Worm (Caenorhabditis elegans) whole organism, L4 larva: ENCODE measurements around the gene arx-5.

Experiments used
- F37D6.2 ChIP-seq: sonication (generic microtip); optimal IDR thresholded peaks from 2 replicates; lab custom pipeline; 2016; ENCODE audit warnings: mild to moderate bottlenecking, missing genetic modification characterization, missing compliant biosample characterization
- F44E2.7 ChIP-seq: fragments of 200-800 bp; sonication (Bioruptor generic); IDR thresholded peaks from 2 replicates; pipeline ENCODE4 v2.1.2; 2022; ENCODE audit warnings: missing genetic modification characterization, missing compliant biosample characterization
- F49E8.2 ChIP-seq: sonication (generic microtip); optimal IDR thresholded peaks from 2 replicates; lab custom pipeline; 2016; ENCODE audit warnings: missing compliant biosample characterization, mild to moderate bottlenecking, missing genetic modification characterization, borderline replicate concordance
- Y105C5A.15 ChIP-seq: fragments of 200-800 bp; sonication (Bioruptor generic); IDR thresholded peaks from 2 replicates; pipeline ENCODE4 v1.3.6; 2022; ENCODE audit warnings: missing genetic modification characterization, missing compliant biosample characterization
- Y48G9A.11 ChIP-seq: fragments of 200-800 bp; sonication (Bioruptor generic); IDR thresholded peaks from 2 replicates; pipeline ENCODE4 v1.3.6; 2022; ENCODE audit warnings: missing genetic modification reagents, missing genetic modification characterization, missing compliant biosample characterization
- aha-1 ChIP-seq: fragments of 150-350 bp; peaks from one replicate; lab custom pipeline; 2014; ENCODE audit warnings: missing biosample characterization, missing genetic modification characterization
- ama-1 ChIP-seq: fragments of 150-350 bp; optimal IDR thresholded peaks from 2 replicates; lab custom pipeline; 2014; ENCODE audit warnings: inconsistent platforms, mixed read lengths
- ceh-32 ChIP-seq: sonication (generic microtip); optimal IDR thresholded peaks from 2 replicates; lab custom pipeline; 2016; ENCODE audit warnings: mild to moderate bottlenecking, missing genetic modification characterization, missing compliant biosample characterization; ENCODE audit not compliant: poor library complexity
- ces-1 ChIP-seq: fragments of 150-350 bp; sonication (generic microtip); optimal IDR thresholded peaks from 4 replicates; lab custom pipeline; 2014; ENCODE audit warnings: missing biosample characterization, missing genetic modification reagents, missing genetic modification characterization
- cey-2 ChIP-seq: sonication (generic microtip); optimal IDR thresholded peaks from 3 replicates; lab custom pipeline; 2017; ENCODE audit warnings: missing genetic modification characterization, mild to moderate bottlenecking, missing compliant biosample characterization, antibody characterized with exemption, borderline replicate concordance; ENCODE audit not compliant: insufficient read depth
- daf-12 ChIP-seq: fragments of 150-350 bp; optimal IDR thresholded peaks from 2 replicates; lab custom pipeline; 2014; ENCODE audit warnings: missing biosample characterization, missing genetic modification reagents, missing genetic modification characterization
- dmd-6 ChIP-seq: fragments of 200-800 bp; sonication (Bioruptor generic); IDR thresholded peaks from 2 replicates; pipeline ENCODE4 v1.3.6; 2022; ENCODE audit warnings: missing genetic modification reagents, missing genetic modification characterization, missing compliant biosample characterization
- dmd-8 ChIP-seq: fragments of 200-800 bp; sonication (Bioruptor generic); IDR thresholded peaks from 2 replicates; pipeline ENCODE4 v1.3.6; 2022; ENCODE audit warnings: missing genetic modification characterization, missing compliant biosample characterization
- dpl-1 ChIP-seq: fragments of 150-350 bp; optimal IDR thresholded peaks from 2 replicates; lab custom pipeline; 2014; ENCODE audit warnings: missing biosample characterization, missing genetic modification reagents, missing genetic modification characterization
- dve-1 ChIP-seq: sonication (generic microtip); optimal IDR thresholded peaks from 2 replicates; lab custom pipeline; 2017; ENCODE audit warnings: antibody characterized with exemption, mild to moderate bottlenecking, missing genetic modification characterization, missing compliant biosample characterization; ENCODE audit not compliant: insufficient read depth
- egl-27 ChIP-seq: sonication (generic microtip); optimal IDR thresholded peaks from 3 replicates; lab custom pipeline; 2017; ENCODE audit warnings: missing biosample characterization, missing genetic modification reagents, missing genetic modification characterization
- fkh-10 ChIP-seq: fragments of 150-350 bp; optimal IDR thresholded peaks from 2 replicates; lab custom pipeline; 2014; ENCODE audit warnings: missing biosample characterization, missing genetic modification reagents, missing genetic modification characterization
- fos-1 ChIP-seq: fragments of 150-350 bp; optimal IDR thresholded peaks from 2 replicates; lab custom pipeline; 2014; ENCODE audit warnings: missing biosample characterization, missing genetic modification characterization
- gei-8 ChIP-seq: fragments of 200-800 bp; sonication (Bioruptor generic); optimal IDR thresholded peaks from 2 replicates; lab custom pipeline; 2018; ENCODE audit warnings: mild to moderate bottlenecking, missing genetic modification characterization, missing compliant biosample characterization
- hif-1 ChIP-seq, 2 experiments: sonication (generic microtip); optimal IDR thresholded peaks; 2 replicates each; lab custom pipeline; 2016 to 2017; ENCODE audit warnings: missing compliant biosample characterization in 2 of 2, missing genetic modification characterization in 2 of 2, missing genetic modification reagents in 2 of 2, missing genotype in 2 of 2, mild to moderate bottlenecking in 1 of 2
- hlh-11 ChIP-seq: fragments of 200-800 bp; sonication (Bioruptor generic); optimal IDR thresholded peaks from 2 replicates; lab custom pipeline; 2018; ENCODE audit warnings: mild to moderate bottlenecking, missing genetic modification characterization, missing compliant biosample characterization
- lin-13 ChIP-seq: fragments of 150-350 bp; optimal IDR thresholded peaks from 2 replicates; lab custom pipeline; 2014; ENCODE audit warnings: missing biosample characterization, missing genetic modification reagents, missing genetic modification characterization
- lin-29 ChIP-seq: fragments of 200-800 bp; sonication (Bioruptor generic); IDR thresholded peaks from 2 replicates; pipeline ENCODE4 v1.3.6; 2022; ENCODE audit warnings: missing genetic modification reagents, missing genetic modification characterization, missing compliant biosample characterization
- lin-39 ChIP-seq: fragments of 150-350 bp; optimal IDR thresholded peaks from 2 replicates; lab custom pipeline; 2014; ENCODE audit warnings: missing biosample characterization, missing genetic modification reagents, missing genetic modification characterization
- mep-1 ChIP-seq: fragments of 150-350 bp; sonication (generic microtip); optimal IDR thresholded peaks from 3 replicates; lab custom pipeline; 2014; ENCODE audit warnings: missing biosample characterization, missing genetic modification characterization
- mes-2 ChIP-seq: sonication (generic microtip); optimal IDR thresholded peaks from 2 replicates; lab custom pipeline; 2016; ENCODE audit warnings: missing genotype, mild to moderate bottlenecking, missing genetic modification characterization, missing compliant biosample characterization; ENCODE audit not compliant: poor library complexity, severe bottlenecking
- mxl-3 ChIP-seq: fragments of 200-800 bp; sonication (Bioruptor generic); optimal IDR thresholded peaks from 2 replicates; lab custom pipeline; 2018; ENCODE audit warnings: mild to moderate bottlenecking, missing genetic modification characterization, missing compliant biosample characterization
- nhr-102 ChIP-seq: sonication (generic microtip); optimal IDR thresholded peaks from 2 replicates; lab custom pipeline; 2016; ENCODE audit warnings: mild to moderate bottlenecking, missing genetic modification characterization, moderate library complexity, missing compliant biosample characterization
- nhr-11 ChIP-seq: fragments of 150-350 bp; optimal IDR thresholded peaks from 2 replicates; lab custom pipeline; 2014; ENCODE audit warnings: missing biosample characterization, missing genetic modification characterization
- nhr-28 ChIP-seq: fragments of 150-350 bp; optimal IDR thresholded peaks from 2 replicates; lab custom pipeline; 2014; ENCODE audit warnings: missing biosample characterization, missing genetic modification characterization
- nhr-6 ChIP-seq: fragments of 150-350 bp; optimal IDR thresholded peaks from 2 replicates; lab custom pipeline; 2014; ENCODE audit warnings: missing biosample characterization, missing genetic modification characterization
- pha-4 ChIP-seq, 2 experiments: fragments of 150-350 bp in 1 of 2; fragments of 200-800 bp in 1 of 2; sonication (Bioruptor generic) in 1 of 2; IDR thresholded peaks in 1 of 2; optimal IDR thresholded peaks in 1 of 2; 2 replicates each; pipeline versions ENCODE4 v1.3.6 to Lab custom; 2014 to 2022; ENCODE audit warnings: missing genetic modification characterization in 2 of 2, missing genetic modification reagents in 2 of 2, missing biosample characterization in 1 of 2, missing compliant biosample characterization in 1 of 2
- php-3 ChIP-seq: fragments of 200-800 bp; sonication (Bioruptor generic); IDR thresholded peaks from 2 replicates; pipeline ENCODE4 v1.3.6; 2022; ENCODE audit warnings: missing genetic modification reagents, missing genetic modification characterization, missing compliant biosample characterization
- pqm-1 ChIP-seq: sonication (generic microtip); optimal IDR thresholded peaks from 2 replicates; lab custom pipeline; 2017; ENCODE audit warnings: missing biosample characterization, missing genetic modification characterization
- rbr-2 ChIP-seq: sonication (generic microtip); optimal IDR thresholded peaks from 2 replicates; lab custom pipeline; 2016; ENCODE audit warnings: missing genotype, missing genetic modification characterization, missing compliant biosample characterization
- snpc-1.2 ChIP-seq: fragments of 200-800 bp; sonication (Bioruptor generic); IDR thresholded peaks from 2 replicates; pipeline ENCODE4 v1.3.6; 2022; ENCODE audit warnings: missing genetic modification reagents, missing genetic modification characterization, missing compliant biosample characterization
- unc-39 ChIP-seq: sonication (generic microtip); optimal IDR thresholded peaks from 2 replicates; lab custom pipeline; 2017; ENCODE audit warnings: missing biosample characterization, missing genetic modification characterization
- unc-62 ChIP-seq, 3 experiments: fragments of 150-350 bp in 1 of 3; sonication (generic microtip); optimal IDR thresholded peaks in 2 of 3; peaks in 1 of 3; 1 replicate in 1 of 3; 2 replicates in 2 of 3; lab custom pipeline; 2014 to 2017; ENCODE audit warnings: missing biosample characterization in 3 of 3, missing genetic modification characterization in 3 of 3, missing genetic modification reagents in 3 of 3, missing genotype in 1 of 3
- vab-7 ChIP-seq: fragments of 200-800 bp; sonication (Bioruptor generic); IDR thresholded peaks from 2 replicates; pipeline ENCODE4 v1.3.6; 2022; ENCODE audit warnings: missing genetic modification reagents, missing genetic modification characterization, missing compliant biosample characterization
- zfp-2 ChIP-seq: sonication (generic microtip); optimal IDR thresholded peaks from 2 replicates; lab custom pipeline; 2016; ENCODE audit warnings: mild to moderate bottlenecking, missing genetic modification characterization, missing compliant biosample characterization
- zip-11 ChIP-seq: fragments of 200-800 bp; sonication (Bioruptor generic); IDR thresholded peaks from 2 replicates; pipeline ENCODE4 v1.3.6; 2022; ENCODE audit warnings: missing genetic modification characterization, missing compliant biosample characterization

The arx-5 gene

ce11 chrIII:12847623-12848022, 29.7 kb upstream of the arx-5 start:
- TF ChIP-seq F49E8.2 (tag; lab: Kevin White, UChicago): no peak
- no peak for TF ChIP-seq hif-1 (tag; optimal IDR thresholded peaks at IDR 0.05; lab: Kevin White, UChicago)
- TF ChIP-seq vab-7 (GFP tag; lab: Robert Waterston, UW): no peak
- TF ChIP-seq nhr-102 (tag; lab: Kevin White, UChicago): no peak
- TF ChIP-seq mes-2 (tag; lab: Kevin White, UChicago): no peak
- TF ChIP-seq fos-1 (tag; lab: Kevin White, UChicago): no peak
- peak; percentile 57 for TF ChIP-seq lin-13 (GFP tag; lab: Kevin White, UChicago)
- TF ChIP-seq gei-8 (GFP tag; lab: Kevin White, UChicago): no peak
- no peak for TF ChIP-seq ceh-32 (tag; lab: Kevin White, UChicago)
- no peak for TF ChIP-seq zfp-2 (tag; lab: Kevin White, UChicago)
- TF ChIP-seq Y105C5A.15 (GFP tag; lab: Robert Waterston, UW): no peak
- peak; percentile 69 for TF ChIP-seq dmd-6 (GFP tag; lab: Robert Waterston, UW)
- TF ChIP-seq nhr-11 (tag; lab: Kevin White, UChicago): no peak
- no peak for TF ChIP-seq unc-39 (tag; lab: Kevin White, UChicago)
- no peak for TF ChIP-seq ama-1 (lab: Kevin White, UChicago)
- no peak for TF ChIP-seq F37D6.2 (tag; lab: Kevin White, UChicago)
- TF ChIP-seq nhr-6 (tag; lab: Kevin White, UChicago): no peak
- TF ChIP-seq egl-27: no peak
- no peak for TF ChIP-seq pha-4 (GFP tag; IDR thresholded peaks at IDR 0.05; lab: Robert Waterston, UW)
- no peak for TF ChIP-seq pha-4 (tag; optimal IDR thresholded peaks at IDR 0.05; lab: Kevin White, UChicago)
- TF ChIP-seq pqm-1 (tag; lab: Kevin White, UChicago): no peak
- TF ChIP-seq Y48G9A.11 (GFP tag; lab: Robert Waterston, UW): no peak
- TF ChIP-seq dpl-1: peak; percentile 3
- TF ChIP-seq dve-1 (tag; lab: Kevin White, UChicago): peak; percentile 73
- no peak for TF ChIP-seq F44E2.7
- no peak for TF ChIP-seq lin-39
- TF ChIP-seq rbr-2: no peak
- peak; percentile 52 for TF ChIP-seq nhr-28
- TF ChIP-seq cey-2 (tag; lab: Kevin White, UChicago): no peak
- no peak for TF ChIP-seq unc-62 (GFP tag; optimal IDR thresholded peaks at IDR 0.05 in 1 of 2; lab: Kevin White, UChicago)
- no peak for TF ChIP-seq unc-62 (tag; optimal IDR thresholded peaks at IDR 0.05; lab: Kevin White, UChicago)
- TF ChIP-seq zip-11 (GFP tag; lab: Robert Waterston, UW): no peak
- no peak for TF ChIP-seq fkh-10 (GFP tag; lab: Kevin White, UChicago)
- TF ChIP-seq dmd-8 (GFP tag; lab: Robert Waterston, UW): no peak
- TF ChIP-seq ces-1 (GFP tag; lab: Kevin White, UChicago): no peak
- peak; percentile 51 for TF ChIP-seq hlh-11
- peak; percentile 55 for TF ChIP-seq aha-1 (tag; lab: Kevin White, UChicago)
- no peak for TF ChIP-seq snpc-1.2
- no peak for TF ChIP-seq mep-1 (tag; lab: Kevin White, UChicago)
- TF ChIP-seq php-3 (GFP tag; lab: Robert Waterston, UW): no peak
- no peak for TF ChIP-seq daf-12 (tag; lab: Kevin White, UChicago)
- TF ChIP-seq mxl-3 (GFP tag; lab: Kevin White, UChicago): no peak
- TF ChIP-seq lin-29 (GFP tag; lab: Robert Waterston, UW): no peak
